Fruit fly (Drosophila melanogaster): ENCODE results near the gene ome.
A peak's percentile ranks its signal among the peaks of the same experiment; 100 is the strongest.

The ome gene

dm6 chr3L:14759984-14760626, 87.5 kb downstream of the ome start (continued):
- TF ChIP-seq fd96Cb (tag; optimal IDR thresholded peaks at IDR 0.05) = peak; percentile 71
- TF ChIP-seq CG15269 (tag; optimal IDR thresholded peaks at IDR 0.05) = peak; percentile 77
- no peak for TF ChIP-seq al (GFP tag; IDR thresholded peaks at IDR 0.05)
- peak; percentile 81 for TF ChIP-seq unpg (GFP tag; optimal IDR thresholded peaks at IDR 0.05)
- TF ChIP-seq CG14441 (GFP tag; IDR thresholded peaks at IDR 0.05) = peak; percentile 66
- TF ChIP-seq Blimp-1 (GFP tag; optimal IDR thresholded peaks at IDR 0.05) = peak; percentile 75
- TF ChIP-seq dan (GFP tag; IDR thresholded peaks at IDR 0.05) = no peak
- TF ChIP-seq CG2889 (GFP tag; IDR thresholded peaks at IDR 0.05) = no peak
- TF ChIP-seq CG10209 (GFP tag; optimal IDR thresholded peaks at IDR 0.05) = peak; percentile 65
- TF ChIP-seq TFAM (GFP tag; optimal IDR thresholded peaks at IDR 0.05) = no peak
- TF ChIP-seq Elba2 (GFP tag; optimal IDR thresholded peaks at IDR 0.05) = no peak
- 0 out of 2 replicates have a peak, but pooled peaks have one; percentile 42 for TF ChIP-seq CG10321 (GFP tag; IDR thresholded peaks at IDR 0.05)
- TF ChIP-seq CG14965 (GFP tag; optimal IDR thresholded peaks at IDR 0.05; ENCODE audit: borderline replicate concordance) = no peak
- peak; percentile 12 for TF ChIP-seq CG9797 (GFP tag; optimal IDR thresholded peaks at IDR 0.05)
- no peak for TF ChIP-seq CG7987 (GFP tag; optimal IDR thresholded peaks at IDR 0.05)
- no peak for TF ChIP-seq CG4328 (GFP tag; optimal IDR thresholded peaks at IDR 0.05)
- 0 out of 3 replicates have a peak, but pooled peaks have one; percentile 27 for TF ChIP-seq croc (GFP tag; conservative IDR thresholded peaks at IDR 0.05)
- peak; percentile 7 for TF ChIP-seq trem (tag; optimal IDR thresholded peaks at IDR 0.05)
- peak; percentile 72 for TF ChIP-seq Hmr (GFP tag; optimal IDR thresholded peaks at IDR 0.05)
- TF ChIP-seq Meics (GFP tag; optimal IDR thresholded peaks at IDR 0.05) = peak; percentile 63
- no peak for TF ChIP-seq CG1832 (GFP tag; optimal IDR thresholded peaks at IDR 0.05)
- peak; percentile 65 for TF ChIP-seq Antp (GFP tag; optimal IDR thresholded peaks at IDR 0.05)
- TF ChIP-seq CG3726 (GFP tag; IDR thresholded peaks at IDR 0.05) = no peak
- TF ChIP-seq HmgZ (tag; optimal IDR thresholded peaks at IDR 0.05) = peak; percentile 42
- TF ChIP-seq CG13894 (tag; optimal IDR thresholded peaks at IDR 0.05) = no peak
- peak; percentile 14 for TF ChIP-seq CG12744 (GFP tag; optimal IDR thresholded peaks at IDR 0.05)
- peak; percentile 59 for TF ChIP-seq CG12942 (GFP tag; optimal IDR thresholded peaks at IDR 0.05)
- peak; percentile 68 for TF ChIP-seq CG10654 (GFP tag; optimal IDR thresholded peaks at IDR 0.05)
- peak; percentile 70 for TF ChIP-seq CG4424 (GFP tag; optimal IDR thresholded peaks at IDR 0.05)
- no peak for TF ChIP-seq GATAe (GFP tag; conservative IDR thresholded peaks at IDR 0.05)
- peak; percentile 48 for TF ChIP-seq CG12219 (GFP tag; optimal IDR thresholded peaks at IDR 0.05)
- TF ChIP-seq CG33213 (GFP tag; optimal IDR thresholded peaks at IDR 0.05) = no peak
- TF ChIP-seq CG7271 (tag; optimal IDR thresholded peaks at IDR 0.05) = peak; percentile 21
- peak; percentile 78 for TF ChIP-seq CG2678 (tag; optimal IDR thresholded peaks at IDR 0.05)
- no peak for TF ChIP-seq Deaf1 (tag; optimal IDR thresholded peaks at IDR 0.05)
- TF ChIP-seq Chrac-16 (GFP tag; optimal IDR thresholded peaks at IDR 0.05) = peak; percentile 65
- no peak for TF ChIP-seq CG14860 (GFP tag; IDR thresholded peaks at IDR 0.05; ENCODE audit: partially characterized antibody)
- TF ChIP-seq CG7357 (GFP tag; IDR thresholded peaks at IDR 0.05) = no peak; the same call in 2 of the 3 replicates
- TF ChIP-seq CG2712 (tag; optimal IDR thresholded peaks at IDR 0.05) = peak; percentile 63
- TF ChIP-seq psq (GFP tag; optimal IDR thresholded peaks at IDR 0.05) = no peak
- TF ChIP-seq Abd-B (GFP tag; optimal IDR thresholded peaks at IDR 0.05) = no peak
- peak; percentile 58 for TF ChIP-seq NfI (GFP tag; optimal IDR thresholded peaks at IDR 0.05)
- TF ChIP-seq Xrp1 (GFP tag; IDR thresholded peaks at IDR 0.05) = peak; percentile 78
- TF ChIP-seq knrl (GFP tag; IDR thresholded peaks at IDR 0.05; ENCODE audit: partially characterized antibody) = no peak
- peak; percentile 35 for TF ChIP-seq CG10147 (GFP tag; optimal IDR thresholded peaks at IDR 0.05)
- peak; percentile 6; the same call in 1 of the 2 replicates for TF ChIP-seq chm (GFP tag; IDR thresholded peaks at IDR 0.05)
- peak; percentile 34 for TF ChIP-seq dm (GFP tag; optimal IDR thresholded peaks at IDR 0.05)
- TF ChIP-seq MESR4 (GFP tag; optimal IDR thresholded peaks at IDR 0.05) = no peak
- TF ChIP-seq CG8944 (GFP tag; optimal IDR thresholded peaks at IDR 0.05) = peak; percentile 28

Measured in whole organism, embryonic.